Fruit fly (Drosophila melanogaster) whole organism, embryonic: ENCODE data around the gene CG42488.

Source experiments
- Adf1 ChIP-seq: fragments of 200-800 bp; sonication (Bioruptor generic); IDR thresholded peaks from 2 replicates; pipeline ENCODE4 v1.3.6; 2022; ENCODE audit warnings: missing biosample characterization, missing genetic modification characterization
- CG10366 ChIP-seq: fragments of 200-800 bp; sonication (Bioruptor generic); IDR thresholded peaks from 2 replicates; pipeline ENCODE4 v1.3.6; 2022; ENCODE audit warnings: missing biosample characterization, missing genetic modification characterization
- CG12104 ChIP-seq: fragments of 200-800 bp; sonication (Bioruptor generic); optimal IDR thresholded peaks from 3 replicates; lab custom pipeline; 2016; ENCODE audit warnings: missing biosample characterization, missing genetic modification characterization
- CG12155 ChIP-seq: fragments of 200-800 bp; sonication (Bioruptor generic); optimal IDR thresholded peaks from 3 replicates; lab custom pipeline; 2016; ENCODE audit warnings: missing biosample characterization, missing genetic modification characterization
- CG13775 ChIP-seq: fragments of 200-800 bp; sonication (Bioruptor generic); optimal IDR thresholded peaks from 3 replicates; lab custom pipeline; 2017; ENCODE audit warnings: missing biosample characterization, mild to moderate bottlenecking, missing genetic modification characterization
- CG14860 ChIP-seq: fragments of 200-800 bp; sonication (Bioruptor generic); IDR thresholded peaks from 3 replicates; pipeline ENCODE4 v1.3.6; 2022; ENCODE audit warnings: missing biosample characterization, missing genetic modification characterization; ENCODE audit not compliant: partially characterized antibody
- CG15479 ChIP-seq: fragments of 200-800 bp; sonication (Bioruptor generic); optimal IDR thresholded peaks from 3 replicates; lab custom pipeline; 2019; ENCODE audit warnings: missing biosample characterization, mild to moderate bottlenecking, missing genetic modification characterization, moderate library complexity
- CG17912 ChIP-seq: fragments of 200-800 bp; sonication (Bioruptor generic); optimal IDR thresholded peaks from 2 replicates; lab custom pipeline; 2018; ENCODE audit warnings: missing biosample characterization, mild to moderate bottlenecking, missing genetic modification characterization
- CG3407 ChIP-seq: fragments of 200-800 bp; sonication (Bioruptor generic); optimal IDR thresholded peaks from 2 replicates; lab custom pipeline; 2018; ENCODE audit warnings: missing biosample characterization, mild to moderate bottlenecking, missing genetic modification characterization
- CG34224 ChIP-seq: fragments of 200-800 bp; sonication (Bioruptor generic); IDR thresholded peaks from 3 replicates; pipeline ENCODE4 v1.3.6; 2022; ENCODE audit warnings: missing biosample characterization, missing genetic modification characterization; ENCODE audit not compliant: partially characterized antibody
- CG3726 ChIP-seq: fragments of 200-800 bp; sonication (Bioruptor generic); IDR thresholded peaks from 3 replicates; pipeline ENCODE4, ENCODE4 v1.3.6; 2022; ENCODE audit warnings: missing biosample characterization, missing genetic modification characterization
- CG4282 ChIP-seq: fragments of 200-800 bp; sonication (Bioruptor generic); optimal IDR thresholded peaks from 2 replicates; lab custom pipeline; 2016; ENCODE audit warnings: missing biosample characterization, missing genetic modification characterization
- CG4707 ChIP-seq: fragments of 200-800 bp; sonication (Bioruptor generic); optimal IDR thresholded peaks from 2 replicates; lab custom pipeline; 2018; ENCODE audit warnings: missing biosample characterization, mild to moderate bottlenecking, missing genetic modification characterization, moderate library complexity
- CG6254 ChIP-seq: fragments of 200-800 bp; sonication (Bioruptor generic); optimal IDR thresholded peaks from 3 replicates; lab custom pipeline; 2017; ENCODE audit warnings: mild to moderate bottlenecking, missing biosample characterization, missing genetic modification reagents, missing genetic modification characterization
- CG7839 ChIP-seq: fragments of 200-800 bp; sonication (Bioruptor generic); optimal IDR thresholded peaks from 3 replicates; lab custom pipeline; 2018; ENCODE audit warnings: missing biosample characterization, mild to moderate bottlenecking, missing genetic modification characterization, moderate library complexity
- D ChIP-seq, 2 experiments: fragments of 200-800 bp in 1 of 2; fragments of >200 bp in 1 of 2; sonication (Bioruptor generic) in 1 of 2; optimal IDR thresholded peaks; 2 replicates in 1 of 2; 3 replicates in 1 of 2; lab custom pipeline; 2017; ENCODE audit warnings: mild to moderate bottlenecking in 1 of 2, missing biosample characterization in 1 of 2, missing genetic modification characterization in 1 of 2, missing genetic modification reagents in 1 of 2
- D19B ChIP-seq: fragments of 200-800 bp; sonication (Bioruptor generic); optimal IDR thresholded peaks from 2 replicates; lab custom pipeline; 2017; ENCODE audit warnings: missing biosample characterization, mild to moderate bottlenecking, missing genetic modification characterization
- Dek ChIP-seq: fragments of 200-800 bp; sonication (Bioruptor generic); optimal IDR thresholded peaks from 3 replicates; lab custom pipeline; 2019; ENCODE audit warnings: missing biosample characterization, mild to moderate bottlenecking, missing genetic modification characterization, moderate library complexity
- ERR ChIP-seq: fragments of 200-800 bp; sonication (Bioruptor generic); optimal IDR thresholded peaks from 2 replicates; lab custom pipeline; 2016; ENCODE audit warnings: missing biosample characterization, missing genetic modification characterization
- GATAe ChIP-seq: fragments of 200-800 bp; sonication (Bioruptor generic); conservative IDR thresholded peaks from 2 replicates; pipeline ENCODE4 v1.3.6; 2022; ENCODE audit warnings: missing biosample characterization, missing genetic modification characterization
- Gug ChIP-seq: fragments of 200-800 bp; sonication (Bioruptor generic); IDR thresholded peaks from 4 replicates; pipeline ENCODE4 v1.3.6; 2022; ENCODE audit warnings: missing biosample characterization, missing genetic modification characterization
- H15 ChIP-seq: fragments of 200-800 bp; sonication (Bioruptor generic); IDR thresholded peaks from 3 replicates; pipeline ENCODE4 v1.3.6; 2022; ENCODE audit warnings: missing biosample characterization, missing genetic modification characterization
- HmgD ChIP-seq: fragments of 200-800 bp; sonication (Bioruptor generic); optimal IDR thresholded peaks from 3 replicates; lab custom pipeline; 2016; ENCODE audit warnings: missing biosample characterization, missing genetic modification characterization
- NfI ChIP-seq: fragments of 200-800 bp; sonication (Bioruptor generic); optimal IDR thresholded peaks from 3 replicates; lab custom pipeline; 2018; ENCODE audit warnings: missing biosample characterization, mild to moderate bottlenecking, missing genetic modification characterization, moderate library complexity
- Sox102F ChIP-seq: fragments of 200-800 bp; sonication (Bioruptor generic); optimal IDR thresholded peaks from 2 replicates; lab custom pipeline; 2018; ENCODE audit warnings: missing biosample characterization, mild to moderate bottlenecking, missing genetic modification characterization, moderate library complexity
- al ChIP-seq: fragments of 200-800 bp; sonication (Bioruptor generic); IDR thresholded peaks from 2 replicates; pipeline ENCODE4 v1.3.6; 2022; ENCODE audit warnings: missing biosample characterization, missing genetic modification characterization
- bbx ChIP-seq: fragments of 200-800 bp; sonication (Bioruptor generic); IDR thresholded peaks from 2 replicates; pipeline ENCODE4 v1.3.6; 2022; ENCODE audit warnings: missing biosample characterization, missing genetic modification characterization; ENCODE audit not compliant: partially characterized antibody
- bowl ChIP-seq: fragments of 200-800 bp; sonication (Bioruptor generic); IDR thresholded peaks from 2 replicates; pipeline ENCODE4 v1.3.6; 2022; ENCODE audit warnings: missing biosample characterization, missing genetic modification characterization
- cato ChIP-seq: fragments of 200-800 bp; sonication (Bioruptor generic); optimal IDR thresholded peaks from 2 replicates; lab custom pipeline; 2016; ENCODE audit warnings: missing biosample characterization, missing genetic modification characterization, borderline replicate concordance
- corto ChIP-seq: fragments of 200-800 bp; sonication (Bioruptor generic); optimal IDR thresholded peaks from 2 replicates; lab custom pipeline; 2016; ENCODE audit warnings: missing biosample characterization, mild to moderate bottlenecking, missing genetic modification characterization, moderate library complexity
- dati ChIP-seq: fragments of 200-800 bp; sonication (Bioruptor generic); IDR thresholded peaks from 2 replicates; pipeline ENCODE4 v1.3.6; 2022; ENCODE audit warnings: missing biosample characterization, missing genetic modification characterization
- dmrt99B ChIP-seq: fragments of 200-800 bp; sonication (Bioruptor generic); optimal IDR thresholded peaks from 2 replicates; lab custom pipeline; 2018; ENCODE audit warnings: missing biosample characterization, mild to moderate bottlenecking, missing genetic modification characterization, moderate library complexity
- dpn ChIP-seq, 2 experiments: fragments of 200-800 bp; sonication (Bioruptor generic); optimal IDR thresholded peaks; 3 replicates each; lab custom pipeline; 2016; ENCODE audit warnings: missing biosample characterization in 2 of 2, missing genetic modification characterization in 2 of 2
- ems ChIP-seq: fragments of 200-800 bp; sonication (Bioruptor generic); optimal IDR thresholded peaks from 3 replicates; lab custom pipeline; 2016; ENCODE audit warnings: missing biosample characterization, missing genetic modification characterization
- fd102C ChIP-seq: fragments of 200-800 bp; sonication (Bioruptor generic); optimal IDR thresholded peaks from 2 replicates; lab custom pipeline; 2018; ENCODE audit warnings: missing biosample characterization, mild to moderate bottlenecking, missing genetic modification characterization, moderate library complexity
- fu2 ChIP-seq: fragments of 200-800 bp; sonication (Bioruptor generic); optimal IDR thresholded peaks from 2 replicates; lab custom pipeline; 2016; ENCODE audit warnings: missing biosample characterization, missing genetic modification characterization
- gcm2 ChIP-seq: fragments of 200-800 bp; sonication (Bioruptor generic); optimal IDR thresholded peaks from 2 replicates; lab custom pipeline; 2016; ENCODE audit warnings: missing biosample characterization, missing genetic modification characterization
- jing ChIP-seq: fragments of 200-800 bp; sonication (Bioruptor generic); optimal IDR thresholded peaks from 2 replicates; lab custom pipeline; 2018; ENCODE audit warnings: missing biosample characterization, mild to moderate bottlenecking, missing genetic modification characterization
- mam ChIP-seq: fragments of 200-800 bp; sonication (Bioruptor generic); optimal IDR thresholded peaks from 3 replicates; lab custom pipeline; 2016; ENCODE audit warnings: missing biosample characterization, missing genetic modification characterization
- nmo ChIP-seq: fragments of 200-800 bp; sonication (Bioruptor generic); optimal IDR thresholded peaks from 2 replicates; lab custom pipeline; 2018; ENCODE audit warnings: missing biosample characterization, mild to moderate bottlenecking, missing genetic modification characterization, moderate library complexity
- pb ChIP-seq: fragments of 200-800 bp; sonication (Bioruptor generic); optimal IDR thresholded peaks from 3 replicates; lab custom pipeline; 2016; ENCODE audit warnings: missing biosample characterization, missing genetic modification characterization
- ro ChIP-seq: fragments of 200-800 bp; sonication (Bioruptor generic); IDR thresholded peaks from 2 replicates; pipeline ENCODE4 v1.3.6; 2022; ENCODE audit warnings: missing biosample characterization, missing genetic modification characterization
- shn ChIP-seq: fragments of 200-800 bp; sonication (Bioruptor generic); optimal IDR thresholded peaks from 3 replicates; lab custom pipeline; 2016; ENCODE audit warnings: missing biosample characterization, missing genetic modification characterization
- stc ChIP-seq: fragments of 200-800 bp; sonication (Bioruptor generic); IDR thresholded peaks from 2 replicates; pipeline ENCODE4 v1.3.6; 2022; ENCODE audit warnings: missing biosample characterization, missing genetic modification characterization
- stwl ChIP-seq: fragments of 200-800 bp; sonication (Bioruptor generic); optimal IDR thresholded peaks from 3 replicates; lab custom pipeline; 2018; ENCODE audit warnings: missing biosample characterization, mild to moderate bottlenecking, missing genetic modification characterization, moderate library complexity
- tap ChIP-seq: fragments of 200-800 bp; optimal IDR thresholded peaks from 3 replicates; lab custom pipeline; 2019; ENCODE audit warnings: missing biosample characterization, mild to moderate bottlenecking, missing genetic modification characterization, moderate library complexity
- tgo ChIP-seq: fragments of 200-800 bp; sonication (Bioruptor generic); IDR thresholded peaks from 3 replicates; pipeline ENCODE4 v1.3.6; 2022; ENCODE audit warnings: missing biosample characterization, missing genetic modification characterization
- trem ChIP-seq: fragments of 200-800 bp; optimal IDR thresholded peaks from 3 replicates; lab custom pipeline; 2019; ENCODE audit warnings: missing biosample characterization, mild to moderate bottlenecking, missing genetic modification characterization, moderate library complexity

CG42488 gene

dm6 chr3R:25515450-25516288, 32.8 kb downstream of the CG42488 start, which contains the start of gene msi (continued):
- TF ChIP-seq D (optimal IDR thresholded peaks at IDR 0.05; lab: Kevin White, UChicago): no peak
- TF ChIP-seq D (GFP tag; optimal IDR thresholded peaks at IDR 0.05; lab: Kevin White, UChicago): peak; percentile 99
- TF ChIP-seq tgo (GFP tag; lab: Robert Waterston, UW): peak; percentile 100
- TF ChIP-seq D19B (GFP tag; lab: Kevin White, UChicago): peak; percentile 100
- TF ChIP-seq gcm2: no peak
- TF ChIP-seq dpn (GFP tag; optimal IDR thresholded peaks at IDR 0.05; lab: Kevin White, UChicago): peak; percentile 71 to 98
- peak; percentile 97 for TF ChIP-seq stwl
- TF ChIP-seq ro (GFP tag; lab: Robert Waterston, UW): peak; percentile 98
- peak; percentile 99 for TF ChIP-seq H15
- TF ChIP-seq CG4707 (GFP tag; lab: Kevin White, UChicago): peak; percentile 87
- TF ChIP-seq tap: peak; percentile 98
- TF ChIP-seq CG14860: 0 out of 3 replicates have a peak, but pooled peaks have one; percentile 21
- peak; percentile 7; the same call in 2 of the 3 replicates for TF ChIP-seq CG34224
- peak; percentile 98 for TF ChIP-seq CG3726
- TF ChIP-seq Adf1 (GFP tag; lab: Robert Waterston, UW): peak; percentile 90
- peak; percentile 99 for TF ChIP-seq stc (GFP tag; lab: Robert Waterston, UW)
- peak; percentile 98 for TF ChIP-seq al (GFP tag; lab: Robert Waterston, UW)
- peak; percentile 91 for TF ChIP-seq dati (GFP tag; lab: Robert Waterston, UW)
- TF ChIP-seq cato: peak; percentile 93
- TF ChIP-seq HmgD (GFP tag; lab: Kevin White, UChicago): peak; percentile 46
- TF ChIP-seq ERR (GFP tag; lab: Kevin White, UChicago): peak; percentile 35
- TF ChIP-seq fd102C (GFP tag; lab: Kevin White, UChicago): peak; percentile 16
- TF ChIP-seq NfI: peak; percentile 98
- TF ChIP-seq dmrt99B: peak; percentile 100
- TF ChIP-seq nmo: peak; percentile 100
- TF ChIP-seq trem: peak; percentile 97
- peak; percentile 81 for TF ChIP-seq mam (GFP tag; lab: Kevin White, UChicago)
- peak; percentile 96 for TF ChIP-seq CG6254 (GFP tag; lab: Kevin White, UChicago)
- TF ChIP-seq Dek (tag; lab: Kevin White, UChicago): peak; percentile 99
- peak; percentile 44 for TF ChIP-seq ems (GFP tag; lab: Kevin White, UChicago)
- peak; percentile 96 for TF ChIP-seq Gug (GFP tag; lab: Robert Waterston, UW)
- peak; percentile 96 for TF ChIP-seq GATAe (GFP tag; lab: Robert Waterston, UW)
- peak; percentile 98 for TF ChIP-seq CG3407 (GFP tag; lab: Kevin White, UChicago)
- peak; percentile 96 for TF ChIP-seq bowl
- TF ChIP-seq jing (GFP tag; lab: Kevin White, UChicago): peak; percentile 84
- peak; percentile 79 for TF ChIP-seq CG17912 (GFP tag; lab: Kevin White, UChicago)
- TF ChIP-seq CG13775 (GFP tag; lab: Kevin White, UChicago): peak; percentile 98
- TF ChIP-seq CG15479 (GFP tag; lab: Kevin White, UChicago): peak; percentile 46
- TF ChIP-seq CG10366 (GFP tag; lab: Robert Waterston, UW): peak; percentile 98
- TF ChIP-seq CG4282 (GFP tag; lab: Kevin White, UChicago): no peak
- peak; percentile 100 for TF ChIP-seq Sox102F (GFP tag; lab: Kevin White, UChicago)
- TF ChIP-seq CG7839 (tag; lab: Kevin White, UChicago): peak; percentile 100
- peak; percentile 50 for TF ChIP-seq fu2 (GFP tag; lab: Kevin White, UChicago)
- TF ChIP-seq bbx (GFP tag; lab: Robert Waterston, UW): peak; percentile 65
- peak; percentile 38 for TF ChIP-seq shn
- peak; percentile 81 for TF ChIP-seq pb (GFP tag; lab: Kevin White, UChicago)
- TF ChIP-seq corto (GFP tag; lab: Kevin White, UChicago): peak; percentile 57
- peak; percentile 96 for TF ChIP-seq CG12104
- TF ChIP-seq CG12155: peak; percentile 96
